Worm (Caenorhabditis elegans): ENCODE results near the gene prmt-4.

- TF ChIP-seq nhr-232 (tag; optimal IDR thresholded peaks at IDR 0.05) (no peak), F13H6.1 (tag; optimal IDR thresholded peaks at IDR 0.05) (no peak), K09A11.1 (tag; optimal IDR thresholded peaks at IDR 0.05; ENCODE audit: insufficient read depth) (no peak), tbx-7 (tag; optimal IDR thresholded peaks at IDR 0.05) (no peak)
Measured at ce11 chrIV:570799-571300, 32.6 kb downstream of the prmt-4 start, which contains the start of gene F56A11.5.

Data from whole organism, late embryonic.